Worm (Caenorhabditis elegans): ENCODE measurements around the gene nlp-22.

Gene nlp-22

ce11 chrX:2344666-2345065 is 2.8 kb upstream of the nlp-22 start, which contains the start of gene nlp-2:
Gene nlp-2 (minus strand): TSS chrX:2344766.
- TF ChIP-seq fkh-2 (tag; optimal IDR thresholded peaks at IDR 0.05) = no peak
- no peak for TF ChIP-seq hmg-11 (tag; optimal IDR thresholded peaks at IDR 0.05)

- no peak for TF ChIP-seq nhr-237 (tag; optimal IDR thresholded peaks at IDR 0.05)
- no peak for TF ChIP-seq snpc-4 (tag; optimal IDR thresholded peaks at IDR 0.05)
- no peak for TF ChIP-seq nhr-12 (tag; optimal IDR thresholded peaks at IDR 0.05)
- TF ChIP-seq lin-39 (tag; optimal IDR thresholded peaks at IDR 0.05) = no peak
- TF ChIP-seq ceh-16 (tag; optimal IDR thresholded peaks at IDR 0.05) = no peak
- no peak for TF ChIP-seq nhr-23 (tag; optimal IDR thresholded peaks at IDR 0.05)
- TF ChIP-seq sea-2 (GFP tag; optimal IDR thresholded peaks at IDR 0.05) = no peak
Observed at ce11 chrX:2344104-2344503, 2.2 kb upstream of the nlp-22 start.

ce11 chrX:2342859-2343258 is 970 bp upstream of the nlp-22 start, which contains the start of gene nlp-23:
Gene nlp-23 (minus strand): TSS chrX:2342959.
- TF ChIP-seq egl-27 (tag; optimal IDR thresholded peaks at IDR 0.05) = no peak
- TF ChIP-seq sea-2 (GFP tag; optimal IDR thresholded peaks at IDR 0.05) = no peak
- TF ChIP-seq unc-62 (GFP tag; optimal IDR thresholded peaks at IDR 0.05) = no peak
- no peak for TF ChIP-seq ztf-4 (tag; optimal IDR thresholded peaks at IDR 0.05)

- TF ChIP-seq nhr-77 (tag; optimal IDR thresholded peaks at IDR 0.05) = no peak
- TF ChIP-seq elt-3 (tag; optimal IDR thresholded peaks at IDR 0.05) = no peak
- TF ChIP-seq ZK546.5 (tag; optimal IDR thresholded peaks at IDR 0.05) = no peak
Observed at ce11 chrX:2338210-2338609, 3.7 kb downstream of the nlp-22 start, which contains the start of gene nlp-45. Gene nlp-45 (minus strand): TSS chrX:2338310.

- TF ChIP-seq nhr-77 (tag; optimal IDR thresholded peaks at IDR 0.05) (no peak), sea-2 (GFP tag; optimal IDR thresholded peaks at IDR 0.05) (no peak), daf-12 (tag; optimal IDR thresholded peaks at IDR 0.05) (no peak), mdl-1 (tag; optimal IDR thresholded peaks at IDR 0.05) (no peak), egl-5 (tag; optimal IDR thresholded peaks at IDR 0.05) (no peak), ceh-28 (tag; optimal IDR thresholded peaks at IDR 0.05) (no peak), eor-1 (tag; optimal IDR thresholded peaks at IDR 0.05) (no peak)
Observed at ce11 chrX:2335384-2335783, 6.5 kb downstream of the nlp-22 start, which contains the start of gene T01B6.1. Gene T01B6.1 (plus strand): TSS chrX:2335684.

- TF ChIP-seq nhr-25 (tag; optimal IDR thresholded peaks at IDR 0.05) (peak; percentile 23), nhr-23 (tag; optimal IDR thresholded peaks at IDR 0.05) (no peak), nhr-11 (tag; optimal IDR thresholded peaks at IDR 0.05) (no peak), pha-4 (tag; optimal IDR thresholded peaks at IDR 0.05) (no peak), zag-1 (tag; optimal IDR thresholded peaks at IDR 0.05) (no peak)
Observed at ce11 chrX:2330494-2330893, 11.4 kb downstream of the nlp-22 start.

ce11 chrX:2328873-2329272 is 13.0 kb downstream of the nlp-22 start:
- no peak for TF ChIP-seq zag-1 (tag; optimal IDR thresholded peaks at IDR 0.05)
- no peak for TF ChIP-seq ztf-11 (tag; optimal IDR thresholded peaks at IDR 0.05)
- TF ChIP-seq nhr-28 (tag; optimal IDR thresholded peaks at IDR 0.05) = no peak
- no peak for TF ChIP-seq ztf-4 (tag; optimal IDR thresholded peaks at IDR 0.05)
- TF ChIP-seq pqm-1 (tag; optimal IDR thresholded peaks at IDR 0.05) = peak; percentile 30
- TF ChIP-seq nhr-77 (tag; optimal IDR thresholded peaks at IDR 0.05) = no peak
- no peak for TF ChIP-seq egl-5 (tag; optimal IDR thresholded peaks at IDR 0.05)
- no peak for TF ChIP-seq nhr-67 (tag; optimal IDR thresholded peaks at IDR 0.05)
- TF ChIP-seq eor-1 (tag; optimal IDR thresholded peaks at IDR 0.05) = no peak
- TF ChIP-seq unc-39 (tag; optimal IDR thresholded peaks at IDR 0.05) = no peak
- no peak for TF ChIP-seq sea-2 (GFP tag; optimal IDR thresholded peaks at IDR 0.05)
- peak; percentile 98 for TF ChIP-seq snpc-4 (tag; optimal IDR thresholded peaks at IDR 0.05)
- TF ChIP-seq fkh-2 (tag; optimal IDR thresholded peaks at IDR 0.05) = no peak
- no peak for TF ChIP-seq fkh-10 (GFP tag; optimal IDR thresholded peaks at IDR 0.05)
- no peak for TF ChIP-seq skn-1 (tag; optimal IDR thresholded peaks at IDR 0.05)
- peak; percentile 14 for TF ChIP-seq elt-2 (tag; optimal IDR thresholded peaks at IDR 0.05)
- no peak for TF ChIP-seq egl-27 (tag; optimal IDR thresholded peaks at IDR 0.05)
- TF ChIP-seq nhr-23 (tag; optimal IDR thresholded peaks at IDR 0.05) = peak; percentile 13
- TF ChIP-seq nhr-43 (tag; optimal IDR thresholded peaks at IDR 0.05; ENCODE audit: poor library complexity, severe bottlenecking) = no peak
- TF ChIP-seq ceh-9 (tag; optimal IDR thresholded peaks at IDR 0.05) = no peak
- no peak for TF ChIP-seq ZK546.5 (tag; optimal IDR thresholded peaks at IDR 0.05)
- no peak for TF ChIP-seq mdl-1 (tag; optimal IDR thresholded peaks at IDR 0.05)
- TF ChIP-seq lin-39 (tag; optimal IDR thresholded peaks at IDR 0.05) = no peak
- no peak for TF ChIP-seq daf-12 (tag; optimal IDR thresholded peaks at IDR 0.05)
- TF ChIP-seq aly-2 (tag; optimal IDR thresholded peaks at IDR 0.05) = no peak
- no peak for TF ChIP-seq nhr-237 (tag; optimal IDR thresholded peaks at IDR 0.05)
- TF ChIP-seq nhr-25 (tag; optimal IDR thresholded peaks at IDR 0.05) = peak; percentile 6
- no peak for TF ChIP-seq ceh-16 (tag; optimal IDR thresholded peaks at IDR 0.05)
- peak; percentile 7 for TF ChIP-seq lsy-12 (tag; optimal IDR thresholded peaks at IDR 0.05)
- peak; percentile 90 for TF ChIP-seq ama-1 (optimal IDR thresholded peaks at IDR 0.05)
- no peak for TF ChIP-seq lin-15B (tag; optimal IDR thresholded peaks at IDR 0.05)
- no peak for TF ChIP-seq tbx-2 (tag; optimal IDR thresholded peaks at IDR 0.05)
